Fruit fly (Drosophila melanogaster): ENCODE results near the gene CG8475.

Gene CG8475

dm6 chr2L:8156682-8157081 lies 40.0 kb downstream of the CG8475 start (continued):
- TF ChIP-seq nom (GFP tag; optimal IDR thresholded peaks at IDR 0.05) (peak; percentile 4), caup (GFP tag; optimal IDR thresholded peaks at IDR 0.05; ENCODE audit: severe bottlenecking) (peak; percentile 73), nau (GFP tag; optimal IDR thresholded peaks at IDR 0.05) (peak; percentile 57), vfl (GFP tag; optimal IDR thresholded peaks at IDR 0.05) (peak; percentile 59), scrt (GFP tag; optimal IDR thresholded peaks at IDR 0.05) (peak; percentile 95), CG34422 (GFP tag; IDR thresholded peaks at IDR 0.05) (peak; percentile 69; the same call in 2 of the 3 replicates), Bteb2 (GFP tag; optimal IDR thresholded peaks at IDR 0.05) (peak; percentile 74), dpn (GFP tag; optimal IDR thresholded peaks at IDR 0.05) (peak; percentile 71 to 76), Lhr (GFP tag; optimal IDR thresholded peaks at IDR 0.05) (peak; percentile 19), Dad (GFP tag; optimal IDR thresholded peaks at IDR 0.05) (peak; percentile 73), jumu (GFP tag; optimal IDR thresholded peaks at IDR 0.05) (peak; percentile 82), Hr3 (GFP tag; optimal IDR thresholded peaks at IDR 0.05) (peak; percentile 64), Lim3 (GFP tag; IDR thresholded peaks at IDR 0.05) (no peak), CG13296 (GFP tag; optimal IDR thresholded peaks at IDR 0.05) (peak; percentile 68), Jarid2 (GFP tag; optimal IDR thresholded peaks at IDR 0.05) (peak; percentile 6), CG3163 (GFP tag; optimal IDR thresholded peaks at IDR 0.05) (peak; percentile 5), amos (GFP tag; IDR thresholded peaks at IDR 0.05; ENCODE audit: partially characterized antibody) (peak; percentile 28; the same call in 1 of the 2 replicates), eyg (GFP tag; optimal IDR thresholded peaks at IDR 0.05) (peak; percentile 65), hth (optimal IDR thresholded peaks at IDR 0.05) (no peak), E2f1 (GFP tag; IDR thresholded peaks at IDR 0.05) (peak; percentile 64), CG32772 (GFP tag; IDR thresholded peaks at IDR 0.05) (peak; percentile 67; the same call in 1 of the 2 replicates), ara (GFP tag; IDR thresholded peaks at IDR 0.05) (peak; percentile 59), CG5245 (GFP tag; optimal IDR thresholded peaks at IDR 0.05) (peak; percentile 45), sna (GFP tag; IDR thresholded peaks at IDR 0.05; ENCODE audit: partially characterized antibody) (peak; percentile 59; the same call in 1 of the 2 replicates), kay (GFP tag; optimal IDR thresholded peaks at IDR 0.05) (peak; percentile 39), bsh (GFP tag; optimal IDR thresholded peaks at IDR 0.05) (no peak), Fer1 (GFP tag; optimal IDR thresholded peaks at IDR 0.05) (peak; percentile 68)

dm6 chr2L:8148514-8149085 lies 48.1 kb downstream of the CG8475 start:
- TF ChIP-seq Deaf1 (tag; optimal IDR thresholded peaks at IDR 0.05) (peak; percentile 74), CG11695 (GFP tag; IDR thresholded peaks at IDR 0.05) (no peak), Bteb2 (GFP tag; optimal IDR thresholded peaks at IDR 0.05) (no peak), prd (optimal IDR thresholded peaks at IDR 0.05) (no peak), prd (GFP tag; IDR thresholded peaks at IDR 0.05) (no peak), exex (tag; optimal IDR thresholded peaks at IDR 0.05) (no peak), Hmr (GFP tag; optimal IDR thresholded peaks at IDR 0.05) (peak; percentile 4), Fer1 (GFP tag; optimal IDR thresholded peaks at IDR 0.05) (peak; percentile 18), z (GFP tag; IDR thresholded peaks at IDR 0.05) (peak; percentile 92), tup (GFP tag; optimal IDR thresholded peaks at IDR 0.05) (no peak), Eip74EF (GFP tag; optimal IDR thresholded peaks at IDR 0.05) (peak in 1 of 2 experiments; percentile 12), tll (GFP tag; optimal IDR thresholded peaks at IDR 0.05) (no peak), CG10431 (GFP tag; optimal IDR thresholded peaks at IDR 0.05) (no peak), CG1647 (GFP tag; optimal IDR thresholded peaks at IDR 0.05) (no peak), CG13287 (GFP tag; IDR thresholded peaks at IDR 0.05; ENCODE audit: partially characterized antibody) (0 out of 2 replicates have a peak, but pooled peaks have one; percentile 11), gem (tag; optimal IDR thresholded peaks at IDR 0.05) (no peak), CG2712 (tag; optimal IDR thresholded peaks at IDR 0.05) (no peak), CG4328 (GFP tag; optimal IDR thresholded peaks at IDR 0.05) (no peak), bcd (GFP tag; optimal IDR thresholded peaks at IDR 0.05) (no peak), unc-4 (GFP tag; IDR thresholded peaks at IDR 0.05; ENCODE audit: partially characterized antibody) (0 out of 2 replicates have a peak, but pooled peaks have one; percentile 37), zf30C (GFP tag; optimal IDR thresholded peaks at IDR 0.05) (no peak), yki (optimal IDR thresholded peaks at IDR 0.05) (no peak), CG10209 (GFP tag; optimal IDR thresholded peaks at IDR 0.05) (no peak), CG12659 (GFP tag; optimal IDR thresholded peaks at IDR 0.05) (no peak)
